Fruit fly (Drosophila melanogaster) whole organism, embryonic: ENCODE data around the gene Kat60.

ENCODE experiments used
- B-H1 ChIP-seq: fragments of 200-800 bp; sonication (Bioruptor generic); IDR thresholded peaks from 3 replicates; pipeline ENCODE4 v1.3.6; 2022; ENCODE audit warnings: missing biosample characterization, missing genetic modification characterization
- CG11093 ChIP-seq: fragments of 200-800 bp; sonication (Bioruptor generic); IDR thresholded peaks from 3 replicates; pipeline ENCODE4 v1.3.6; 2022; ENCODE audit warnings: missing biosample characterization, missing genetic modification characterization
- CG11456 ChIP-seq: fragments of 200-800 bp; sonication (Bioruptor generic); IDR thresholded peaks from 3 replicates; pipeline ENCODE4 v1.3.6; 2022; ENCODE audit warnings: missing biosample characterization, missing genetic modification characterization
- CG14441 ChIP-seq: fragments of 200-800 bp; sonication (Bioruptor generic); IDR thresholded peaks from 2 replicates; pipeline ENCODE4 v1.3.6; 2022; ENCODE audit warnings: missing biosample characterization, missing genetic modification characterization
- CG15479 ChIP-seq: fragments of 200-800 bp; sonication (Bioruptor generic); optimal IDR thresholded peaks from 3 replicates; lab custom pipeline; 2019; ENCODE audit warnings: missing biosample characterization, mild to moderate bottlenecking, missing genetic modification characterization, moderate library complexity
- CG1603 ChIP-seq: fragments of 200-800 bp; sonication (Bioruptor generic); optimal IDR thresholded peaks from 2 replicates; lab custom pipeline; 2019; ENCODE audit warnings: missing biosample characterization, mild to moderate bottlenecking, missing genetic modification characterization, moderate library complexity
- CG1647 ChIP-seq: fragments of 200-800 bp; sonication (Bioruptor generic); optimal IDR thresholded peaks from 3 replicates; lab custom pipeline; 2016; ENCODE audit warnings: missing biosample characterization, missing genetic modification characterization
- CG17612 ChIP-seq: fragments of 200-800 bp; sonication (Bioruptor generic); IDR thresholded peaks from 2 replicates; pipeline ENCODE4 v1.3.6; 2022; ENCODE audit warnings: missing biosample characterization, missing genetic modification characterization
- CG17829 ChIP-seq: fragments of 200-800 bp; optimal IDR thresholded peaks from 2 replicates; lab custom pipeline; 2019; ENCODE audit warnings: missing biosample characterization, mild to moderate bottlenecking, missing genetic modification characterization, moderate library complexity
- CG18476 ChIP-seq: fragments of 200-800 bp; sonication (Bioruptor generic); optimal IDR thresholded peaks from 2 replicates; lab custom pipeline; 2016; ENCODE audit warnings: missing biosample characterization, mild to moderate bottlenecking, missing genetic modification characterization
- CG30403 ChIP-seq: fragments of 200-800 bp; sonication (Bioruptor generic); optimal IDR thresholded peaks from 3 replicates; lab custom pipeline; 2016; ENCODE audit warnings: missing biosample characterization, missing genetic modification characterization
- CG30431 ChIP-seq: fragments of 200-800 bp; sonication (Bioruptor generic); optimal IDR thresholded peaks from 2 replicates; lab custom pipeline; 2017; ENCODE audit warnings: missing biosample characterization, missing genetic modification characterization
- CG3163 ChIP-seq: fragments of 200-800 bp; sonication (Bioruptor generic); optimal IDR thresholded peaks from 3 replicates; lab custom pipeline; 2016; ENCODE audit warnings: missing biosample characterization, missing genetic modification characterization
- CG32772 ChIP-seq: fragments of 200-800 bp; sonication (Bioruptor generic); IDR thresholded peaks from 2 replicates; pipeline ENCODE4 v1.3.6; 2022; ENCODE audit warnings: missing biosample characterization, missing genetic modification characterization
- CG34224 ChIP-seq: fragments of 200-800 bp; sonication (Bioruptor generic); IDR thresholded peaks from 3 replicates; pipeline ENCODE4 v1.3.6; 2022; ENCODE audit warnings: missing biosample characterization, missing genetic modification characterization; ENCODE audit not compliant: partially characterized antibody
- CG4404 ChIP-seq: fragments of 200-800 bp; sonication (Bioruptor generic); IDR thresholded peaks from 2 replicates; pipeline ENCODE4 v1.3.6; 2022; ENCODE audit warnings: missing biosample characterization, missing genetic modification characterization
- CG4424 ChIP-seq: fragments of 200-800 bp; sonication (Bioruptor generic); optimal IDR thresholded peaks from 3 replicates; lab custom pipeline; 2016; ENCODE audit warnings: missing biosample characterization, missing genetic modification characterization
- CG6689 ChIP-seq: fragments of 200-800 bp; sonication (Bioruptor generic); IDR thresholded peaks from 2 replicates; pipeline ENCODE4 v1.3.6; 2022; ENCODE audit warnings: missing biosample characterization, missing genetic modification characterization
- CG6854 ChIP-seq: fragments of 200-800 bp; sonication (Bioruptor generic); optimal IDR thresholded peaks from 3 replicates; lab custom pipeline; 2017; ENCODE audit warnings: missing biosample characterization, mild to moderate bottlenecking, missing genetic modification characterization
- CG8924 ChIP-seq: fragments of 200-800 bp; optimal IDR thresholded peaks from 3 replicates; lab custom pipeline; 2019; ENCODE audit warnings: missing biosample characterization, mild to moderate bottlenecking, missing genetic modification characterization, moderate library complexity
- CG9609 ChIP-seq: fragments of 200-800 bp; sonication (Bioruptor generic); optimal IDR thresholded peaks from 3 replicates; lab custom pipeline; 2016; ENCODE audit warnings: missing biosample characterization, missing genetic modification characterization
- CkIIα-i1 ChIP-seq: fragments of 200-800 bp; sonication (Bioruptor generic); IDR thresholded peaks from 2 replicates; pipeline ENCODE4 v1.3.6; 2022; ENCODE audit warnings: missing biosample characterization, missing genetic modification characterization
- D19A ChIP-seq: fragments of 200-800 bp; optimal IDR thresholded peaks from 3 replicates; lab custom pipeline; 2019; ENCODE audit warnings: missing biosample characterization, mild to moderate bottlenecking, missing genetic modification characterization, moderate library complexity
- HmgZ ChIP-seq: fragments of 200-800 bp; sonication (Bioruptor generic); optimal IDR thresholded peaks from 2 replicates; lab custom pipeline; 2018; ENCODE audit warnings: missing biosample characterization, mild to moderate bottlenecking, missing genetic modification characterization
- Hmx ChIP-seq: fragments of 200-800 bp; sonication (Bioruptor generic); optimal IDR thresholded peaks from 2 replicates; lab custom pipeline; 2016; ENCODE audit warnings: missing biosample characterization, missing genetic modification characterization
- Hr78 ChIP-seq, 2 experiments: fragments of 200-800 bp in 1 of 2; fragments of >200 bp in 1 of 2; sonication (Bioruptor generic) in 1 of 2; optimal IDR thresholded peaks; 2 replicates each; lab custom pipeline; 2017 to 2019; ENCODE audit warnings: missing biosample characterization in 2 of 2, missing genetic modification characterization in 2 of 2, mild to moderate bottlenecking in 1 of 2, moderate library complexity in 1 of 2
- Opbp ChIP-seq: fragments of 200-800 bp; sonication (Bioruptor generic); IDR thresholded peaks from 3 replicates; pipeline ENCODE4 v1.3.6; 2022; ENCODE audit warnings: missing biosample characterization, missing genetic modification characterization; ENCODE audit not compliant: partially characterized antibody
- Six4 ChIP-seq: fragments of 200-800 bp; sonication (Bioruptor generic); optimal IDR thresholded peaks from 2 replicates; lab custom pipeline; 2016; ENCODE audit warnings: missing biosample characterization, missing genetic modification characterization
- amos ChIP-seq: fragments of 200-800 bp; sonication (Bioruptor generic); IDR thresholded peaks from 2 replicates; pipeline ENCODE4 v1.3.6; 2022; ENCODE audit warnings: missing biosample characterization, missing genetic modification characterization; ENCODE audit not compliant: partially characterized antibody
- da ChIP-seq: fragments of 200-800 bp; sonication (Bioruptor generic); optimal IDR thresholded peaks from 2 replicates; lab custom pipeline; 2016; ENCODE audit warnings: missing biosample characterization, missing genetic modification characterization
- ewg ChIP-seq: fragments of 200-800 bp; sonication (Bioruptor generic); optimal IDR thresholded peaks from 3 replicates; lab custom pipeline; 2017; ENCODE audit warnings: mild to moderate bottlenecking, missing biosample characterization, missing genetic modification reagents, missing genetic modification characterization
- fd102C ChIP-seq: fragments of 200-800 bp; sonication (Bioruptor generic); optimal IDR thresholded peaks from 2 replicates; lab custom pipeline; 2018; ENCODE audit warnings: missing biosample characterization, mild to moderate bottlenecking, missing genetic modification characterization, moderate library complexity
- fu2 ChIP-seq: fragments of 200-800 bp; sonication (Bioruptor generic); optimal IDR thresholded peaks from 2 replicates; lab custom pipeline; 2016; ENCODE audit warnings: missing biosample characterization, missing genetic modification characterization
- gcm2 ChIP-seq: fragments of 200-800 bp; sonication (Bioruptor generic); optimal IDR thresholded peaks from 2 replicates; lab custom pipeline; 2016; ENCODE audit warnings: missing biosample characterization, missing genetic modification characterization
- gt ChIP-seq: fragments of 200-800 bp; sonication (Bioruptor generic); IDR thresholded peaks from 2 replicates; pipeline ENCODE4 v1.3.6; 2022; ENCODE audit warnings: missing biosample characterization, missing genetic modification characterization
- hb ChIP-seq: fragments of 200-800 bp; sonication (Bioruptor generic); IDR thresholded peaks from 3 replicates; pipeline ENCODE4 v1.3.6; 2022; ENCODE audit warnings: missing biosample characterization, missing genetic modification characterization; ENCODE audit not compliant: partially characterized antibody
- nerfin-1 ChIP-seq: fragments of 200-800 bp; sonication (Bioruptor generic); optimal IDR thresholded peaks from 3 replicates; lab custom pipeline; 2019; ENCODE audit warnings: missing biosample characterization, mild to moderate bottlenecking, missing genetic modification characterization, moderate library complexity
- odd ChIP-seq: fragments of 200-800 bp; sonication (Bioruptor generic); optimal IDR thresholded peaks from 2 replicates; lab custom pipeline; 2017; ENCODE audit warnings: missing biosample characterization, mild to moderate bottlenecking, missing genetic modification characterization
- p53 ChIP-seq: fragments of 200-800 bp; sonication (Bioruptor generic); optimal IDR thresholded peaks from 2 replicates; lab custom pipeline; 2016; ENCODE audit warnings: missing biosample characterization, missing genetic modification characterization
- prd ChIP-seq, 3 experiments: fragments of >200 bp in 2 of 3; fragments of 200-800 bp in 1 of 3; sonication (Bioruptor generic) in 1 of 3; optimal IDR thresholded peaks in 2 of 3; IDR thresholded peaks in 1 of 3; 2 replicates in 2 of 3; 3 replicates in 1 of 3; pipeline versions ENCODE4 v1.3.6 to Lab custom; 2017 to 2022; ENCODE audit warnings: missing biosample characterization in 1 of 3, missing genetic modification characterization in 1 of 3
- seq ChIP-seq: fragments of 200-800 bp; sonication (Bioruptor generic); IDR thresholded peaks from 2 replicates; pipeline ENCODE4 v1.3.6; 2022; ENCODE audit warnings: missing biosample characterization, missing genetic modification characterization
- sima ChIP-seq: fragments of 200-800 bp; sonication (Bioruptor generic); optimal IDR thresholded peaks from 2 replicates; lab custom pipeline; 2016; ENCODE audit warnings: missing biosample characterization, missing genetic modification characterization
- sisA ChIP-seq: fragments of 200-800 bp; sonication (Bioruptor generic); IDR thresholded peaks from 2 replicates; pipeline ENCODE4 v1.3.6; 2022; ENCODE audit warnings: missing biosample characterization, missing genetic modification characterization
- tll ChIP-seq, 2 experiments: fragments of 200-800 bp in 1 of 2; fragments of >200 bp in 1 of 2; sonication (Bioruptor generic) in 1 of 2; optimal IDR thresholded peaks; 2 replicates each; lab custom pipeline; 2017 to 2019; ENCODE audit warnings: missing biosample characterization in 2 of 2, missing genetic modification characterization in 2 of 2, mild to moderate bottlenecking in 1 of 2, moderate library complexity in 1 of 2
- toy ChIP-seq: fragments of 200-800 bp; sonication (Bioruptor generic); IDR thresholded peaks from 2 replicates; pipeline ENCODE4 v1.3.6; 2022; ENCODE audit warnings: missing biosample characterization, missing genetic modification characterization
- wdn ChIP-seq: fragments of 200-800 bp; sonication (Bioruptor generic); IDR thresholded peaks from 2 replicates; pipeline ENCODE4 v1.3.6; 2022; ENCODE audit warnings: missing biosample characterization, missing genetic modification characterization
- yki ChIP-seq: fragments of >200 bp; optimal IDR thresholded peaks from 3 replicates; lab custom pipeline; 2018
- zfh1 ChIP-seq: fragments of 200-800 bp; sonication (Bioruptor generic); IDR thresholded peaks from 3 replicates; pipeline ENCODE4 v1.3.6; 2022; ENCODE audit warnings: missing biosample characterization, missing genetic modification characterization

The Kat60 gene

DNA sequence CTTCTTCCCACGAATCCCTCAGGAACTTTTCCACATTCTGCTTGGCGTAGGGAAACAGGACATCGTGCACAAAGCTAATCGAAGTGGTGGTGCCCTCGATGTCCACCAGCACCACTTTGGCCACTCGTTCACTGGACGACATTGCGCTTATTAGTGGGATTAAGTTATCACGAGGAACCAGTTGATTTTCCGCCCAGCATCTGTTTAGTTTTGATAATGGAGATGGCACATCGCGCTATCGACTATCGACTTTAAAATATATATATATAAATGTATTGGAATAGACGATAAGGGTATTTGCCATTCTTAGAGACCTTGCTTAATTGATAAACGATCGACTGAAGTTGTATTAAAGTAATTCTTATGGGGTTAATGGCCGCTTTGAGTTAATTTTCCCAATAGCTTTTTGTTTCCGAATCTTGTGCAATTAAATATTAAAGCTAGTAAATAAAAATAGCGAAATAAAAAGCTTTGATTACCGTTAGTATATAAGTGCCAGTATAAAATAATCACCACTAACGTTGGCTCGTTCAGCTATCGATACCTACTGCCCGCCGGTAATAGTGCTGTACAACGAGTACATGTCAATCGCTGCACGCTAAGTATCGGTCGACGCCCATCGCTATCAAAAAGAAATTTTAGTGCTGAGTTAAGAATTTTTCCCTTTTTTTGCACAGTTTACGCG lies 24.6 kb upstream of the Kat60 start, which contains the start of the genes Enoph and Hph (continued):
- TF ChIP-seq gt (GFP tag; lab: Robert Waterston, UW) (no peak), CG11093 (GFP tag; lab: Robert Waterston, UW) (peak; percentile 54; the same call in 1 of the 3 replicates), CG4404 (GFP tag; lab: Robert Waterston, UW) (peak; percentile 54; the same call in 1 of the 2 replicates), zfh1 (GFP tag; lab: Robert Waterston, UW) (peak; percentile 50; the same call in 2 of the 3 replicates), CG32772 (GFP tag; lab: Robert Waterston, UW) (peak; percentile 27; the same call in 1 of the 2 replicates), CG17829 (peak; percentile 75), HmgZ (tag; lab: Kevin White, UChicago) (peak; percentile 49), Hr78 (GFP tag; optimal IDR thresholded peaks at IDR 0.05; lab: Kevin White, UChicago) (no peak), hb (peak; percentile 81), CG18476 (GFP tag; lab: Kevin White, UChicago) (peak; percentile 24), Six4 (GFP tag; lab: Kevin White, UChicago) (peak; percentile 46), CG9609 (GFP tag; lab: Kevin White, UChicago) (peak; percentile 59), gcm2 (GFP tag; lab: Kevin White, UChicago) (peak; percentile 40), CG17612 (no peak), sisA (GFP tag; lab: Robert Waterston, UW) (peak; percentile 41), CkIIα-i1 (GFP tag; lab: Robert Waterston, UW) (no peak), odd (GFP tag; lab: Kevin White, UChicago) (no peak), tll (GFP tag; optimal IDR thresholded peaks at IDR 0.05; lab: Kevin White, UChicago) (no peak)

DNA sequence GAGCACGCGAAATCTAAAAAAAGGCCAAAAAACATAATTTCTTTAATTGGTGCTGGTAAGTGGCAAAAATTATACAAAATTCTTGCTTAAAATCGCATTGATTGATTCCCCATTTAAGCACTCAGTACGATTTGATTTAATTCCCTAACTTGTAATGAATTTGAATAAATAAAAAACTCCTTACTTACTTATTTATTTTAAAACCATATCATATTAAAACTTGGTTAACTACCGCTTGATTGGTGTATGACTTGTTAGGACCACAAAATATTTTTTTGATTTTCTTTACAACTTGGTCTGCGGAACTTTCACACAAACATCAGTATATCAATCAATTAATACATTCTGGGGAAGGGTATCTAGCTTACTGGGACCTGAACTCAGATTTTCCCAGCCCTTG lies 20.8 kb upstream of the Kat60 start, which contains the start of gene CG1113:
Gene CG1113 (plus strand): TSS at position 301 of the 400 bp plus-strand sequence.
- TF ChIP-seq CG4424, result no peak
- TF ChIP-seq yki, result no peak
- no peak for TF ChIP-seq CG1603 (tag; lab: Kevin White, UChicago)
- no peak for TF ChIP-seq CG34224 (GFP tag; lab: Robert Waterston, UW)
- no peak for TF ChIP-seq nerfin-1 (tag; lab: Kevin White, UChicago)
- TF ChIP-seq CG8924, result no peak
- no peak for TF ChIP-seq CG6689 (GFP tag; lab: Robert Waterston, UW)
- no peak for TF ChIP-seq fu2 (GFP tag; lab: Kevin White, UChicago)
- no peak for TF ChIP-seq CG6854
- TF ChIP-seq D19A (tag; lab: Kevin White, UChicago), result peak; percentile 48
- no peak for TF ChIP-seq sima (GFP tag; lab: Kevin White, UChicago)
- TF ChIP-seq Hmx, result no peak
- TF ChIP-seq fd102C, result no peak
- peak; percentile 19 for TF ChIP-seq ewg (GFP tag; lab: Kevin White, UChicago)
- no peak for TF ChIP-seq Opbp (GFP tag; lab: Robert Waterston, UW)

DNA sequence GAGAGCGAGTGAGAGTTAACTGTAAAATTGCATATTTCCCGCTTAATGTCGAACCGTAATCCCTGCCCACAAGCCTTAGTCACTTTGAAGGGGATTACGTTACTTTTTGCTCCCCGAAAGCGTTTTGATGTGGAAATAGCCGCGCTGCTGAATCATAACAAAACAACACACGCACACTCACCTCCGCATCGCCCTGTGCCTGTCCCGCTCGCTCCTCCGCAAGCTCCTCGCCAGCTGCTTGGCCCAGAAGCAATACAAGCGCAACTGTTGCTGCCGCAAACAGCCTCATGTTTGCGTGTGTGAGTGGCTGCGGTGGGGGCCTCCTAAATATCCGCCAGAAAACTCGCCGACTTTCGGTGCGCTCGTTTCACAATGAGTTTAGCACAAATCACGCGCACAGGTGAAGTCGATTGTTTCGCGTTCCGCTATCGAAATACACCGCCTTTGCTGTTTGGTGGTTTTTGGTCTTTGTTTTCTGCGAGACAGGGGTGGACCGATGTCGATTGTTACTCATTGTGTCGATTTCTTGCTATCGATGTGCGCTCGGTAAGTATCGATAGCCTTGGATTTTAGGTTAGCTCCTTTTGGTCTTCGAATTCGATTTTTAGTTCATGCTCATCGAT lies 19.3 kb upstream of the Kat60 start, which contains the start of gene CtsF:
Gene CtsF (minus strand): TSS at position 503 of the 623 bp plus-strand sequence.
- TF ChIP-seq da (GFP tag; lab: Kevin White, UChicago) (no peak), wdn (no peak), CG14441 (GFP tag; lab: Robert Waterston, UW) (no peak), toy (no peak), CG30403 (GFP tag; lab: Kevin White, UChicago) (no peak), CG3163 (GFP tag; lab: Kevin White, UChicago) (no peak), amos (GFP tag; lab: Robert Waterston, UW) (peak; percentile 99), p53 (peak; percentile 0), B-H1 (GFP tag; lab: Robert Waterston, UW) (no peak), CG11456 (GFP tag; lab: Robert Waterston, UW) (no peak; the same call in 2 of the 3 replicates), CG1647 (GFP tag; lab: Kevin White, UChicago) (no peak), CG30431 (GFP tag; lab: Kevin White, UChicago) (no peak), seq (GFP tag; lab: Robert Waterston, UW) (no peak), prd (optimal IDR thresholded peaks at IDR 0.05; lab: Kevin White, UChicago) (no peak), prd (GFP tag; IDR thresholded peaks at IDR 0.05; lab: Robert Waterston, UW) (no peak), CG4404 (GFP tag; lab: Robert Waterston, UW) (no peak), CG15479 (GFP tag; lab: Kevin White, UChicago) (peak; percentile 39)
